Fruit fly (Drosophila melanogaster) whole organism, embryonic: ENCODE data around the gene CG3529.

Experiments used
- Antp ChIP-seq: fragments of 200-800 bp; sonication (Bioruptor generic); optimal IDR thresholded peaks from 3 replicates; lab custom pipeline; 2016; ENCODE audit warnings: missing biosample characterization, missing genetic modification characterization
- BEAF-32 ChIP-seq: fragments of 200-800 bp; sonication (Bioruptor generic); optimal IDR thresholded peaks from 3 replicates; lab custom pipeline; 2017; ENCODE audit warnings: missing biosample characterization, missing genetic modification characterization, mild to moderate bottlenecking, moderate library complexity, missing genetic modification reagents
- BtbVII ChIP-seq: fragments of 200-800 bp; sonication (Bioruptor generic); optimal IDR thresholded peaks from 3 replicates; lab custom pipeline; 2017; ENCODE audit warnings: missing biosample characterization, mild to moderate bottlenecking, missing genetic modification characterization
- CG10209 ChIP-seq: fragments of 200-800 bp; sonication (Bioruptor generic); optimal IDR thresholded peaks from 3 replicates; lab custom pipeline; 2017; ENCODE audit warnings: missing biosample characterization, mild to moderate bottlenecking, missing genetic modification characterization, missing genetic modification reagents
- CG10267 ChIP-seq: fragments of 200-800 bp; sonication (Bioruptor generic); optimal IDR thresholded peaks from 2 replicates; lab custom pipeline; 2018; ENCODE audit warnings: missing biosample characterization, mild to moderate bottlenecking, missing genetic modification characterization, moderate library complexity
- CG10321 ChIP-seq: fragments of 200-800 bp; sonication (Bioruptor generic); IDR thresholded peaks from 2 replicates; pipeline ENCODE4 v1.3.6; 2022; ENCODE audit warnings: missing biosample characterization, missing genetic modification characterization
- CG10366 ChIP-seq: fragments of 200-800 bp; sonication (Bioruptor generic); IDR thresholded peaks from 2 replicates; pipeline ENCODE4 v1.3.6; 2022; ENCODE audit warnings: missing biosample characterization, missing genetic modification characterization
- CG11695 ChIP-seq: fragments of 200-800 bp; sonication (Bioruptor generic); IDR thresholded peaks from 3 replicates; pipeline ENCODE4 v1.3.6; 2022; ENCODE audit warnings: missing biosample characterization, missing genetic modification characterization
- CG12155 ChIP-seq: fragments of 200-800 bp; sonication (Bioruptor generic); optimal IDR thresholded peaks from 3 replicates; lab custom pipeline; 2016; ENCODE audit warnings: missing biosample characterization, missing genetic modification characterization
- CG13775 ChIP-seq: fragments of 200-800 bp; sonication (Bioruptor generic); optimal IDR thresholded peaks from 3 replicates; lab custom pipeline; 2017; ENCODE audit warnings: missing biosample characterization, mild to moderate bottlenecking, missing genetic modification characterization
- CG14050 ChIP-seq: fragments of 200-800 bp; sonication (Bioruptor generic); IDR thresholded peaks from 3 replicates; pipeline ENCODE4 v1.3.6; 2022; ENCODE audit warnings: missing biosample characterization, missing genetic modification characterization
- CG14667 ChIP-seq: fragments of 200-800 bp; sonication (Bioruptor generic); IDR thresholded peaks from 2 replicates; pipeline ENCODE4 v1.3.6; 2022; ENCODE audit warnings: missing biosample characterization, missing genetic modification characterization
- CG15514 ChIP-seq: fragments of 200-800 bp; sonication (Bioruptor generic); optimal IDR thresholded peaks from 3 replicates; lab custom pipeline; 2017; ENCODE audit warnings: missing biosample characterization, missing genetic modification characterization, mild to moderate bottlenecking, moderate library complexity, missing genetic modification reagents
- CG15696 ChIP-seq: fragments of 200-800 bp; sonication (Bioruptor generic); optimal IDR thresholded peaks from 2 replicates; lab custom pipeline; 2019; ENCODE audit warnings: missing biosample characterization, mild to moderate bottlenecking, missing genetic modification characterization, moderate library complexity
- CG17568 ChIP-seq: fragments of 200-800 bp; sonication (Bioruptor generic); optimal IDR thresholded peaks from 2 replicates; lab custom pipeline; 2018; ENCODE audit warnings: missing biosample characterization, mild to moderate bottlenecking, missing genetic modification characterization, moderate library complexity
- CG18262 ChIP-seq: fragments of 200-800 bp; optimal IDR thresholded peaks from 3 replicates; lab custom pipeline; 2019; ENCODE audit warnings: missing biosample characterization, mild to moderate bottlenecking, missing genetic modification characterization, moderate library complexity
- CG30403 ChIP-seq: fragments of 200-800 bp; sonication (Bioruptor generic); optimal IDR thresholded peaks from 3 replicates; lab custom pipeline; 2016; ENCODE audit warnings: missing biosample characterization, missing genetic modification characterization
- CG31441 ChIP-seq: fragments of 200-800 bp; sonication (Bioruptor generic); IDR thresholded peaks from 2 replicates; pipeline ENCODE4 v1.3.6; 2022; ENCODE audit warnings: missing biosample characterization, missing genetic modification characterization
- CG6254 ChIP-seq: fragments of 200-800 bp; sonication (Bioruptor generic); optimal IDR thresholded peaks from 3 replicates; lab custom pipeline; 2017; ENCODE audit warnings: mild to moderate bottlenecking, missing biosample characterization, missing genetic modification reagents, missing genetic modification characterization
- CG6654 ChIP-seq: fragments of 200-800 bp; sonication (Bioruptor generic); optimal IDR thresholded peaks from 2 replicates; lab custom pipeline; 2017; ENCODE audit warnings: missing biosample characterization, mild to moderate bottlenecking, missing genetic modification characterization
- CG6813 ChIP-seq: fragments of 200-800 bp; sonication (Bioruptor generic); optimal IDR thresholded peaks from 2 replicates; lab custom pipeline; 2017; ENCODE audit warnings: missing biosample characterization, missing genetic modification characterization, mild to moderate bottlenecking, moderate library complexity, missing genetic modification reagents
- CG7372 ChIP-seq: fragments of 200-800 bp; sonication (Bioruptor generic); IDR thresholded peaks from 2 replicates; pipeline ENCODE4 v1.3.6; 2022; ENCODE audit warnings: missing biosample characterization, missing genetic modification characterization
- CG8765 ChIP-seq: fragments of 200-800 bp; sonication (Bioruptor generic); IDR thresholded peaks from 2 replicates; pipeline ENCODE4 v1.3.6; 2022; ENCODE audit warnings: missing biosample characterization, missing genetic modification characterization
- CG9797 ChIP-seq: fragments of 200-800 bp; sonication (Bioruptor generic); optimal IDR thresholded peaks from 3 replicates; lab custom pipeline; 2018; ENCODE audit warnings: missing biosample characterization, mild to moderate bottlenecking, missing genetic modification characterization
- CrebB ChIP-seq: fragments of 200-800 bp; sonication (Bioruptor generic); optimal IDR thresholded peaks from 3 replicates; lab custom pipeline; 2018; ENCODE audit warnings: missing biosample characterization, mild to moderate bottlenecking, missing genetic modification characterization
- Dip2 ChIP-seq: fragments of 200-800 bp; sonication (Bioruptor generic); IDR thresholded peaks from 2 replicates; pipeline ENCODE4 v1.3.6; 2022; ENCODE audit warnings: missing biosample characterization, missing genetic modification characterization
- Dip3 ChIP-seq: fragments of 200-800 bp; sonication (Bioruptor generic); optimal IDR thresholded peaks from 3 replicates; lab custom pipeline; 2016; ENCODE audit warnings: missing biosample characterization, missing genetic modification characterization
- Ets97D ChIP-seq: fragments of 200-800 bp; sonication (Bioruptor generic); optimal IDR thresholded peaks from 3 replicates; lab custom pipeline; 2016; ENCODE audit warnings: missing biosample characterization, missing genetic modification characterization
- Gsc ChIP-seq: fragments of 200-800 bp; sonication (Bioruptor generic); IDR thresholded peaks from 2 replicates; pipeline ENCODE4 v1.3.6; 2022; ENCODE audit warnings: missing biosample characterization, missing genetic modification characterization
- HLH4C ChIP-seq: fragments of 200-800 bp; sonication (Bioruptor generic); IDR thresholded peaks from 3 replicates; pipeline ENCODE4 v1.3.6; 2022; ENCODE audit warnings: missing biosample characterization, missing genetic modification characterization; ENCODE audit not compliant: partially characterized antibody
- Myb ChIP-seq: fragments of 200-800 bp; sonication (Bioruptor generic); optimal IDR thresholded peaks from 2 replicates; lab custom pipeline; 2016; ENCODE audit warnings: missing biosample characterization, missing genetic modification characterization
- Nf-YC ChIP-seq: fragments of 200-800 bp; optimal IDR thresholded peaks from 3 replicates; lab custom pipeline; 2019; ENCODE audit warnings: missing biosample characterization, mild to moderate bottlenecking, missing genetic modification characterization, moderate library complexity
- Rfx ChIP-seq: fragments of 200-800 bp; sonication (Bioruptor generic); IDR thresholded peaks from 2 replicates; pipeline ENCODE4 v1.3.6; 2022; ENCODE audit warnings: missing biosample characterization, missing genetic modification characterization
- Sox102F ChIP-seq: fragments of 200-800 bp; sonication (Bioruptor generic); optimal IDR thresholded peaks from 2 replicates; lab custom pipeline; 2018; ENCODE audit warnings: missing biosample characterization, mild to moderate bottlenecking, missing genetic modification characterization, moderate library complexity
- Stat92E ChIP-seq, 3 experiments: fragments of >200 bp in 2 of 3; fragments of 200-800 bp in 1 of 3; sonication (Bioruptor generic) in 1 of 3; optimal IDR thresholded peaks; 2 replicates each; lab custom pipeline; 2017 to 2019; ENCODE audit warnings: missing biosample characterization in 3 of 3, missing genetic modification characterization in 3 of 3, mild to moderate bottlenecking in 1 of 3, moderate library complexity in 1 of 3
- bab2 ChIP-seq: fragments of 200-800 bp; sonication (Bioruptor generic); optimal IDR thresholded peaks from 2 replicates; lab custom pipeline; 2016; ENCODE audit warnings: missing biosample characterization, missing genetic modification characterization
- bbx ChIP-seq: fragments of 200-800 bp; sonication (Bioruptor generic); IDR thresholded peaks from 2 replicates; pipeline ENCODE4 v1.3.6; 2022; ENCODE audit warnings: missing biosample characterization, missing genetic modification characterization; ENCODE audit not compliant: partially characterized antibody
- bcd ChIP-seq: fragments of 200-800 bp; sonication (Bioruptor generic); optimal IDR thresholded peaks from 2 replicates; lab custom pipeline; 2017; ENCODE audit warnings: missing biosample characterization, mild to moderate bottlenecking, missing genetic modification characterization
- esg ChIP-seq: fragments of 200-800 bp; sonication (Bioruptor generic); conservative IDR thresholded peaks from 2 replicates; pipeline ENCODE4 v1.3.6; 2022; ENCODE audit warnings: missing biosample characterization, missing genetic modification characterization
- ewg ChIP-seq: fragments of 200-800 bp; sonication (Bioruptor generic); optimal IDR thresholded peaks from 3 replicates; lab custom pipeline; 2017; ENCODE audit warnings: mild to moderate bottlenecking, missing biosample characterization, missing genetic modification reagents, missing genetic modification characterization
- hth ChIP-seq: fragments of >200 bp; optimal IDR thresholded peaks from 2 replicates; lab custom pipeline; 2017; ENCODE audit warnings: inconsistent platforms
- kah ChIP-seq: fragments of 200-800 bp; sonication (Bioruptor generic); optimal IDR thresholded peaks from 2 replicates; lab custom pipeline; 2018; ENCODE audit warnings: missing biosample characterization, mild to moderate bottlenecking, missing genetic modification characterization
- lbe ChIP-seq: fragments of 200-800 bp; sonication (Bioruptor generic); optimal IDR thresholded peaks from 2 replicates; lab custom pipeline; 2016; ENCODE audit warnings: missing biosample characterization, mild to moderate bottlenecking, missing genetic modification characterization
- nom ChIP-seq: fragments of 200-800 bp; sonication (Bioruptor generic); optimal IDR thresholded peaks from 2 replicates; lab custom pipeline; 2017; ENCODE audit warnings: missing biosample characterization, missing genetic modification characterization, mild to moderate bottlenecking, moderate library complexity, missing genetic modification reagents
- schlank ChIP-seq: fragments of 200-800 bp; sonication (Bioruptor generic); optimal IDR thresholded peaks from 2 replicates; lab custom pipeline; 2018; ENCODE audit warnings: missing biosample characterization, mild to moderate bottlenecking, missing genetic modification characterization
- sens ChIP-seq: fragments of 200-800 bp; sonication (Bioruptor generic); peaks from one replicate; lab custom pipeline; 2016; ENCODE audit warnings: missing biosample characterization, missing genetic modification characterization
- slp2 ChIP-seq: fragments of 200-800 bp; sonication (Bioruptor generic); optimal IDR thresholded peaks from 2 replicates; lab custom pipeline; 2016; ENCODE audit warnings: missing biosample characterization, missing genetic modification characterization
- tin ChIP-seq: fragments of 200-800 bp; sonication (Bioruptor generic); optimal IDR thresholded peaks from 3 replicates; lab custom pipeline; 2016; ENCODE audit warnings: missing biosample characterization, missing genetic modification characterization
- usp ChIP-seq: fragments of >200 bp; optimal IDR thresholded peaks from 2 replicates; lab custom pipeline; 2017; ENCODE audit warnings: missing biosample characterization, missing genetic modification characterization
- wor ChIP-seq: fragments of 200-800 bp; sonication (Bioruptor generic); IDR thresholded peaks from 2 replicates; pipeline ENCODE4 v1.3.6; 2022; ENCODE audit warnings: missing biosample characterization, missing genetic modification characterization
- z ChIP-seq: fragments of 200-800 bp; sonication (Bioruptor generic); IDR thresholded peaks from 3 replicates; pipeline ENCODE4 v1.3.6; 2022; ENCODE audit warnings: missing biosample characterization, missing genetic modification characterization

CG3529 gene

dm6 chr3L:9424528-9424911, 22.1 kb upstream of the CG3529 start (continued):
- TF ChIP-seq CG10209 (peak; percentile 19), wor (GFP tag; lab: Robert Waterston, UW) (no peak), esg (no peak), CG14667 (no peak), CG31441 (peak; percentile 54), nom (peak; percentile 6), ewg (GFP tag; lab: Kevin White, UChicago) (no peak), usp (GFP tag; lab: Kevin White, UChicago) (no peak), BtbVII (peak; percentile 34), Dip3 (no peak), slp2 (GFP tag; lab: Kevin White, UChicago) (no peak), CG7372 (GFP tag; lab: Robert Waterston, UW) (0 out of 2 replicates have a peak, but pooled peaks have one; percentile 12), CrebB (tag; lab: Kevin White, UChicago) (peak; percentile 21), BEAF-32 (no peak), sens (GFP tag; lab: Kevin White, UChicago) (peak; percentile 74), CG10366 (GFP tag; lab: Robert Waterston, UW) (peak; percentile 80), Myb (GFP tag; lab: Kevin White, UChicago) (no peak), lbe (GFP tag; lab: Kevin White, UChicago) (peak; percentile 59), bab2 (GFP tag; lab: Kevin White, UChicago) (no peak), bbx (GFP tag; lab: Robert Waterston, UW) (no peak), CG6254 (GFP tag; lab: Kevin White, UChicago) (peak; percentile 1), CG9797 (GFP tag; lab: Kevin White, UChicago) (no peak), CG6654 (GFP tag; lab: Kevin White, UChicago) (no peak), schlank (no peak), CG6813 (GFP tag; lab: Kevin White, UChicago) (no peak), Nf-YC (tag; lab: Kevin White, UChicago) (peak; percentile 37), Ets97D (no peak), CG18262 (peak; percentile 64), CG15696 (no peak), Antp (no peak), Rfx (GFP tag; lab: Robert Waterston, UW) (peak; percentile 50; the same call in 1 of the 2 replicates), Dip2 (GFP tag; lab: Robert Waterston, UW) (no peak), hth (lab: Kevin White, UChicago) (no peak), CG15514 (GFP tag; lab: Kevin White, UChicago) (peak; percentile 20), CG8765 (no peak), z (GFP tag; lab: Robert Waterston, UW) (no peak), CG10267 (peak; percentile 41), Stat92E (GFP tag; optimal IDR thresholded peaks at IDR 0.05; lab: Kevin White, UChicago) (no peak), tin (GFP tag; lab: Kevin White, UChicago) (no peak), kah (peak; percentile 23), HLH4C (GFP tag; lab: Robert Waterston, UW) (no peak), CG30403 (GFP tag; lab: Kevin White, UChicago) (peak; percentile 28), Sox102F (GFP tag; lab: Kevin White, UChicago) (peak; percentile 26), CG11695 (GFP tag; lab: Robert Waterston, UW) (peak; percentile 56; the same call in 2 of the 3 replicates), CG12155 (GFP tag; lab: Kevin White, UChicago) (peak; percentile 12), CG13775 (GFP tag; lab: Kevin White, UChicago) (peak; percentile 20), CG17568 (GFP tag; lab: Kevin White, UChicago) (peak; percentile 42), CG14050 (GFP tag; lab: Robert Waterston, UW) (no peak), Gsc (GFP tag; lab: Robert Waterston, UW) (no peak), bcd (GFP tag; lab: Kevin White, UChicago) (no peak), CG10321 (GFP tag; lab: Robert Waterston, UW) (no peak)
